Worm (Caenorhabditis elegans): ENCODE measurements around the gene C52G5.2.

C52G5.2 gene

DNA sequence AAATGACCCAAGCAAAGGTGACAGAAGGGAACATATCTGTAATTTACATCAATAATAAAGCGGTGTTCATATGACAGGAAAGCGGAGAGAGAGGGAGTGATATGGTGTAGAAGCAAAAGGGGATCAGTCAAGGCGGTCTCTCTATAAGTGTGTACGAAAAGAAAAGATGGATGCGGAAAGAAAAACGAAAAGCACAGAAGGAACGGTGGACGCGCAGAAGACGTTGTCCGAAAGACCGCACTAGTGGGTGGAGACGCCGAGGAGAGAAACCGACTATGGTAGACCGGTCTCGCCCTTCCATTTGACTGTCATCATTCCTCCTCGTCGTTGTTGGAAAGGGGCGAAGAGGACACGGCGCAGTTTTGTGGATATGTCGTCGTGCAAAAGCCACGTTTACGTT, at the start of gene C52G5.2:
Gene C52G5.2, plus strand, starts transcription at position 301 of the 400 bp plus-strand sequence.
- TF ChIP-seq hlh-1 (tag; optimal IDR thresholded peaks at IDR 0.05) (no peak), ztf-11 (tag; optimal IDR thresholded peaks at IDR 0.05) (no peak), elt-3 (tag; optimal IDR thresholded peaks at IDR 0.05) (no peak), flh-1 (GFP tag; optimal IDR thresholded peaks at IDR 0.05) (no peak), snpc-4 (tag; optimal IDR thresholded peaks at IDR 0.05) (no peak), drap-1 (GFP tag; optimal IDR thresholded peaks at IDR 0.05) (no peak), nhr-76 (tag; optimal IDR thresholded peaks at IDR 0.05) (no peak), ces-1 (GFP tag; optimal IDR thresholded peaks at IDR 0.05) (no peak), nhr-28 (tag; optimal IDR thresholded peaks at IDR 0.05) (no peak), zip-8 (tag; optimal IDR thresholded peaks at IDR 0.05) (no peak), nhr-237 (tag; optimal IDR thresholded peaks at IDR 0.05) (no peak), nhr-2 (tag; optimal IDR thresholded peaks at IDR 0.05) (no peak), ham-2 (GFP tag; optimal IDR thresholded peaks at IDR 0.05) (no peak)

- TF ChIP-seq nhr-28 (tag; optimal IDR thresholded peaks at IDR 0.05): no peak
- no peak for TF ChIP-seq tbx-8 (GFP tag; optimal IDR thresholded peaks at IDR 0.05)
- TF ChIP-seq elt-1 (tag; optimal IDR thresholded peaks at IDR 0.05; ENCODE audit: borderline replicate concordance, insufficient read depth): no peak
- no peak for TF ChIP-seq blmp-1 (tag; optimal IDR thresholded peaks at IDR 0.05)
- TF ChIP-seq lsy-2 (tag; optimal IDR thresholded peaks at IDR 0.05): no peak
- TF ChIP-seq mab-5 (tag; optimal IDR thresholded peaks at IDR 0.05): no peak
- TF ChIP-seq cnd-1 (tag; optimal IDR thresholded peaks at IDR 0.05): no peak
- TF ChIP-seq ces-1 (GFP tag; optimal IDR thresholded peaks at IDR 0.05): no peak
Observed at ce11 chrX:12793796-12794195, 49.3 kb upstream of the C52G5.2 start, which contains the start of gene abf-6. abf-6 (plus strand) TSS chrX:12794118.

ce11 chrX:12799831-12800230, 43.3 kb upstream of the C52G5.2 start:
- no peak for TF ChIP-seq lin-32 (GFP tag; optimal IDR thresholded peaks at IDR 0.05)
- no peak for TF ChIP-seq pha-4 (tag; optimal IDR thresholded peaks at IDR 0.05)
- no peak for TF ChIP-seq cnd-1 (tag; optimal IDR thresholded peaks at IDR 0.05)
- no peak for TF ChIP-seq ham-2 (GFP tag; optimal IDR thresholded peaks at IDR 0.05)
- TF ChIP-seq M03D4.4 (tag; optimal IDR thresholded peaks at IDR 0.05): no peak
- TF ChIP-seq drap-1 (GFP tag; optimal IDR thresholded peaks at IDR 0.05): no peak
- no peak for TF ChIP-seq ceh-39 (tag; optimal IDR thresholded peaks at IDR 0.05)
- TF ChIP-seq ceh-43 (GFP tag; optimal IDR thresholded peaks at IDR 0.05): no peak
- no peak for TF ChIP-seq lin-13 (tag; optimal IDR thresholded peaks at IDR 0.05)
- TF ChIP-seq ces-1 (GFP tag; optimal IDR thresholded peaks at IDR 0.05): no peak
- TF ChIP-seq snpc-4 (tag; optimal IDR thresholded peaks at IDR 0.05): no peak
- no peak for TF ChIP-seq nhr-12 (tag; optimal IDR thresholded peaks at IDR 0.05)
- TF ChIP-seq mab-5 (tag; optimal IDR thresholded peaks at IDR 0.05): no peak
- TF ChIP-seq nhr-237 (tag; optimal IDR thresholded peaks at IDR 0.05): no peak

- TF ChIP-seq ztf-11 (tag; optimal IDR thresholded peaks at IDR 0.05) (no peak), lin-13 (tag; optimal IDR thresholded peaks at IDR 0.05) (no peak), unc-120 (tag; optimal IDR thresholded peaks at IDR 0.05; ENCODE audit: poor library complexity, severe bottlenecking) (no peak), cnd-1 (tag; optimal IDR thresholded peaks at IDR 0.05) (no peak), drap-1 (GFP tag; optimal IDR thresholded peaks at IDR 0.05) (no peak), ham-2 (GFP tag; optimal IDR thresholded peaks at IDR 0.05) (no peak), sem-2 (GFP tag; optimal IDR thresholded peaks at IDR 0.05) (no peak), ceh-83 (GFP tag; optimal IDR thresholded peaks at IDR 0.05) (no peak), snpc-4 (tag; optimal IDR thresholded peaks at IDR 0.05) (no peak), ces-1 (GFP tag; optimal IDR thresholded peaks at IDR 0.05) (no peak), elt-1 (tag; optimal IDR thresholded peaks at IDR 0.05; ENCODE audit: borderline replicate concordance, insufficient read depth) (no peak), nhr-28 (tag; optimal IDR thresholded peaks at IDR 0.05) (no peak), hlh-1 (tag; optimal IDR thresholded peaks at IDR 0.05) (no peak), ceh-39 (tag; optimal IDR thresholded peaks at IDR 0.05) (no peak), tbx-8 (GFP tag; optimal IDR thresholded peaks at IDR 0.05) (no peak), nhr-2 (tag; optimal IDR thresholded peaks at IDR 0.05) (no peak)
Observed at ce11 chrX:12806926-12807325, 36.2 kb upstream of the C52G5.2 start.

ce11 chrX:12808085-12808922, 34.8 kb upstream of the C52G5.2 start, which contains the start of gene nhr-27:
nhr-27 (minus strand) TSS chrX:12808318.
- no peak for TF ChIP-seq lin-32 (GFP tag; optimal IDR thresholded peaks at IDR 0.05)
- no peak for TF ChIP-seq unc-120 (tag; optimal IDR thresholded peaks at IDR 0.05; ENCODE audit: poor library complexity, severe bottlenecking)
- no peak for TF ChIP-seq nhr-76 (tag; optimal IDR thresholded peaks at IDR 0.05)
- no peak for TF ChIP-seq ztf-11 (tag; optimal IDR thresholded peaks at IDR 0.05)

Data from whole organism, mixed stage, embryonic.